Fruit fly (Drosophila melanogaster) whole organism, embryonic: ENCODE measurements around the gene shf.

Source experiments
- Asciz ChIP-seq: fragments of 200-800 bp; sonication (Bioruptor generic); optimal IDR thresholded peaks from 2 replicates; lab custom pipeline; 2017; ENCODE audit warnings: missing biosample characterization, mild to moderate bottlenecking, missing genetic modification characterization, missing genetic modification reagents
- Bteb2 ChIP-seq: fragments of 200-800 bp; sonication (Bioruptor generic); optimal IDR thresholded peaks from 2 replicates; lab custom pipeline; 2016; ENCODE audit warnings: missing biosample characterization, missing genetic modification characterization
- CG10431 ChIP-seq: fragments of 200-800 bp; sonication (Bioruptor generic); optimal IDR thresholded peaks from 3 replicates; lab custom pipeline; 2018; ENCODE audit warnings: missing biosample characterization, mild to moderate bottlenecking, missing genetic modification characterization
- CG12219 ChIP-seq: fragments of 200-800 bp; sonication (Bioruptor generic); optimal IDR thresholded peaks from 3 replicates; lab custom pipeline; 2018; ENCODE audit warnings: missing biosample characterization, mild to moderate bottlenecking, missing genetic modification characterization
- CG13287 ChIP-seq: fragments of 200-800 bp; sonication (Bioruptor generic); IDR thresholded peaks from 2 replicates; pipeline ENCODE4 v1.3.6; 2022; ENCODE audit warnings: missing biosample characterization, missing genetic modification characterization; ENCODE audit not compliant: partially characterized antibody
- CG14667 ChIP-seq: fragments of 200-800 bp; sonication (Bioruptor generic); IDR thresholded peaks from 2 replicates; pipeline ENCODE4 v1.3.6; 2022; ENCODE audit warnings: missing biosample characterization, missing genetic modification characterization
- CG14965 ChIP-seq: fragments of 200-800 bp; sonication (Bioruptor generic); optimal IDR thresholded peaks from 2 replicates; lab custom pipeline; 2016; ENCODE audit warnings: missing biosample characterization, missing genetic modification characterization, borderline replicate concordance
- CG15514 ChIP-seq: fragments of 200-800 bp; sonication (Bioruptor generic); optimal IDR thresholded peaks from 3 replicates; lab custom pipeline; 2017; ENCODE audit warnings: missing biosample characterization, missing genetic modification characterization, mild to moderate bottlenecking, moderate library complexity, missing genetic modification reagents
- CG1647 ChIP-seq: fragments of 200-800 bp; sonication (Bioruptor generic); optimal IDR thresholded peaks from 3 replicates; lab custom pipeline; 2016; ENCODE audit warnings: missing biosample characterization, missing genetic modification characterization
- CG16813 ChIP-seq: fragments of 200-800 bp; sonication (Bioruptor generic); IDR thresholded peaks from 3 replicates; pipeline ENCODE4 v1.3.6; 2022; ENCODE audit warnings: missing biosample characterization, missing genetic modification characterization; ENCODE audit not compliant: partially characterized antibody
- CG17359 ChIP-seq: fragments of 200-800 bp; sonication (Bioruptor generic); optimal IDR thresholded peaks from 3 replicates; lab custom pipeline; 2018; ENCODE audit warnings: missing biosample characterization, mild to moderate bottlenecking, missing genetic modification characterization, moderate library complexity
- CG18476 ChIP-seq: fragments of 200-800 bp; sonication (Bioruptor generic); optimal IDR thresholded peaks from 2 replicates; lab custom pipeline; 2016; ENCODE audit warnings: missing biosample characterization, mild to moderate bottlenecking, missing genetic modification characterization
- CG2129 ChIP-seq: fragments of 200-800 bp; sonication (Bioruptor generic); IDR thresholded peaks from 2 replicates; pipeline ENCODE4 v1.3.6; 2022; ENCODE audit warnings: missing biosample characterization, missing genetic modification characterization; ENCODE audit not compliant: partially characterized antibody
- CG30403 ChIP-seq: fragments of 200-800 bp; sonication (Bioruptor generic); optimal IDR thresholded peaks from 3 replicates; lab custom pipeline; 2016; ENCODE audit warnings: missing biosample characterization, missing genetic modification characterization
- CG31365 ChIP-seq: fragments of 200-800 bp; sonication (Bioruptor generic); optimal IDR thresholded peaks from 2 replicates; lab custom pipeline; 2018; ENCODE audit warnings: missing biosample characterization, mild to moderate bottlenecking, missing genetic modification characterization
- CG33213 ChIP-seq: fragments of 200-800 bp; sonication (Bioruptor generic); optimal IDR thresholded peaks from 3 replicates; lab custom pipeline; 2016; ENCODE audit warnings: missing biosample characterization, missing genetic modification characterization
- CG4404 ChIP-seq: fragments of 200-800 bp; sonication (Bioruptor generic); IDR thresholded peaks from 2 replicates; pipeline ENCODE4 v1.3.6; 2022; ENCODE audit warnings: missing biosample characterization, missing genetic modification characterization
- CG6654 ChIP-seq: fragments of 200-800 bp; sonication (Bioruptor generic); optimal IDR thresholded peaks from 2 replicates; lab custom pipeline; 2017; ENCODE audit warnings: missing biosample characterization, mild to moderate bottlenecking, missing genetic modification characterization
- CG9437 ChIP-seq: fragments of 200-800 bp; sonication (Bioruptor generic); optimal IDR thresholded peaks from 2 replicates; lab custom pipeline; 2018; ENCODE audit warnings: missing biosample characterization, mild to moderate bottlenecking, missing genetic modification characterization
- CoRest ChIP-seq: fragments of 200-800 bp; sonication (Bioruptor generic); optimal IDR thresholded peaks from 3 replicates; lab custom pipeline; 2018; ENCODE audit warnings: missing biosample characterization, mild to moderate bottlenecking, missing genetic modification characterization, moderate library complexity
- Dip3 ChIP-seq: fragments of 200-800 bp; sonication (Bioruptor generic); optimal IDR thresholded peaks from 3 replicates; lab custom pipeline; 2016; ENCODE audit warnings: missing biosample characterization, missing genetic modification characterization
- Doc2 ChIP-seq: fragments of 200-800 bp; sonication (Bioruptor generic); IDR thresholded peaks from 2 replicates; pipeline ENCODE4 v1.3.6; 2022; ENCODE audit warnings: missing biosample characterization, missing genetic modification characterization
- E2f2 ChIP-seq: fragments of 200-800 bp; sonication (Bioruptor generic); IDR thresholded peaks from 2 replicates; pipeline ENCODE4 v1.3.6; 2022; ENCODE audit warnings: missing biosample characterization, missing genetic modification characterization
- ERR ChIP-seq: fragments of 200-800 bp; sonication (Bioruptor generic); optimal IDR thresholded peaks from 2 replicates; lab custom pipeline; 2016; ENCODE audit warnings: missing biosample characterization, missing genetic modification characterization
- HLH4C ChIP-seq: fragments of 200-800 bp; sonication (Bioruptor generic); IDR thresholded peaks from 3 replicates; pipeline ENCODE4 v1.3.6; 2022; ENCODE audit warnings: missing biosample characterization, missing genetic modification characterization; ENCODE audit not compliant: partially characterized antibody
- HLHmδ ChIP-seq: fragments of 200-800 bp; sonication (Bioruptor generic); optimal IDR thresholded peaks from 2 replicates; lab custom pipeline; 2018; ENCODE audit warnings: missing biosample characterization, mild to moderate bottlenecking, missing genetic modification characterization, moderate library complexity
- Hand ChIP-seq: fragments of 200-800 bp; sonication (Bioruptor generic); optimal IDR thresholded peaks from 2 replicates; lab custom pipeline; 2017; ENCODE audit warnings: mild to moderate bottlenecking, missing biosample characterization, missing genetic modification reagents, missing genetic modification characterization
- Mad ChIP-seq: fragments of 200-800 bp; sonication (Bioruptor generic); optimal IDR thresholded peaks from 2 replicates; lab custom pipeline; 2016; ENCODE audit warnings: missing biosample characterization, missing genetic modification characterization
- Max ChIP-seq: fragments of 200-800 bp; sonication (Bioruptor generic); optimal IDR thresholded peaks from 2 replicates; lab custom pipeline; 2016; ENCODE audit warnings: missing biosample characterization, mild to moderate bottlenecking, missing genetic modification characterization
- Pdp1 ChIP-seq, 2 experiments: fragments of 200-800 bp; sonication (Bioruptor generic); optimal IDR thresholded peaks; 3 replicates each; lab custom pipeline; 2016; ENCODE audit warnings: missing biosample characterization in 2 of 2, missing genetic modification characterization in 2 of 2, mild to moderate bottlenecking in 1 of 2, moderate library complexity in 1 of 2
- caup ChIP-seq: fragments of 200-800 bp; sonication (Bioruptor generic); optimal IDR thresholded peaks from 3 replicates; lab custom pipeline; 2017; ENCODE audit warnings: missing biosample characterization, mild to moderate bottlenecking, missing genetic modification characterization, moderate library complexity; ENCODE audit not compliant: severe bottlenecking
- chm ChIP-seq: fragments of 200-800 bp; sonication (Bioruptor generic); IDR thresholded peaks from 2 replicates; pipeline ENCODE4 v1.3.6; 2022; ENCODE audit warnings: missing biosample characterization, missing genetic modification characterization
- fd96Cb ChIP-seq: fragments of 200-800 bp; sonication (Bioruptor generic); optimal IDR thresholded peaks from 2 replicates; lab custom pipeline; 2018; ENCODE audit warnings: missing biosample characterization, mild to moderate bottlenecking, missing genetic modification characterization, moderate library complexity
- fu2 ChIP-seq: fragments of 200-800 bp; sonication (Bioruptor generic); optimal IDR thresholded peaks from 2 replicates; lab custom pipeline; 2016; ENCODE audit warnings: missing biosample characterization, missing genetic modification characterization
- gcm ChIP-seq: fragments of 200-800 bp; sonication (Bioruptor generic); optimal IDR thresholded peaks from 2 replicates; lab custom pipeline; 2019; ENCODE audit warnings: missing biosample characterization, mild to moderate bottlenecking, missing genetic modification characterization, moderate library complexity
- grau ChIP-seq: fragments of 200-800 bp; optimal IDR thresholded peaks from 3 replicates; lab custom pipeline; 2019; ENCODE audit warnings: missing biosample characterization, mild to moderate bottlenecking, missing genetic modification characterization, moderate library complexity
- hkb ChIP-seq, 2 experiments: fragments of 200-800 bp in 1 of 2; fragments of >200 bp in 1 of 2; sonication (Bioruptor generic) in 1 of 2; IDR thresholded peaks in 1 of 2; optimal IDR thresholded peaks in 1 of 2; 2 replicates each; pipeline versions ENCODE4 v1.3.6 to Lab custom; 2017 to 2022; ENCODE audit warnings: missing biosample characterization in 1 of 2, missing genetic modification characterization in 1 of 2
- kah ChIP-seq: fragments of 200-800 bp; sonication (Bioruptor generic); optimal IDR thresholded peaks from 2 replicates; lab custom pipeline; 2018; ENCODE audit warnings: missing biosample characterization, mild to moderate bottlenecking, missing genetic modification characterization
- ken ChIP-seq: fragments of 200-800 bp; sonication (Bioruptor generic); IDR thresholded peaks from 3 replicates; pipeline ENCODE4 v1.3.6; 2022; ENCODE audit warnings: missing biosample characterization, missing genetic modification characterization
- lbe ChIP-seq: fragments of 200-800 bp; sonication (Bioruptor generic); optimal IDR thresholded peaks from 2 replicates; lab custom pipeline; 2016; ENCODE audit warnings: missing biosample characterization, mild to moderate bottlenecking, missing genetic modification characterization
- mirr ChIP-seq: fragments of 200-800 bp; sonication (Bioruptor generic); optimal IDR thresholded peaks from 3 replicates; lab custom pipeline; 2018; ENCODE audit warnings: missing biosample characterization, mild to moderate bottlenecking, missing genetic modification characterization
- odd ChIP-seq: fragments of 200-800 bp; sonication (Bioruptor generic); optimal IDR thresholded peaks from 2 replicates; lab custom pipeline; 2017; ENCODE audit warnings: missing biosample characterization, mild to moderate bottlenecking, missing genetic modification characterization
- sens-2 ChIP-seq: fragments of 200-800 bp; sonication (Bioruptor generic); IDR thresholded peaks from 2 replicates; pipeline ENCODE4 v1.3.6; 2022; ENCODE audit warnings: missing biosample characterization, missing genetic modification characterization
- seq ChIP-seq: fragments of 200-800 bp; sonication (Bioruptor generic); IDR thresholded peaks from 2 replicates; pipeline ENCODE4 v1.3.6; 2022; ENCODE audit warnings: missing biosample characterization, missing genetic modification characterization
- sim ChIP-seq: fragments of 200-800 bp; sonication (Bioruptor generic); IDR thresholded peaks from 2 replicates; pipeline ENCODE4 v1.3.6; 2022; ENCODE audit warnings: missing biosample characterization, missing genetic modification characterization
- slbo ChIP-seq: fragments of 200-800 bp; sonication (Bioruptor generic); IDR thresholded peaks from 2 replicates; pipeline ENCODE4 v1.3.6; 2022; ENCODE audit warnings: missing biosample characterization, missing genetic modification characterization
- toy ChIP-seq: fragments of 200-800 bp; sonication (Bioruptor generic); IDR thresholded peaks from 2 replicates; pipeline ENCODE4 v1.3.6; 2022; ENCODE audit warnings: missing biosample characterization, missing genetic modification characterization
- ttk ChIP-seq: fragments of 200-800 bp; sonication (Bioruptor generic); IDR thresholded peaks from 2 replicates; pipeline ENCODE4 v2.1.2; 2022; ENCODE audit warnings: missing biosample characterization, missing genetic modification characterization
- tx ChIP-seq: fragments of 200-800 bp; sonication (Bioruptor generic); optimal IDR thresholded peaks from 2 replicates; lab custom pipeline; 2016; ENCODE audit warnings: missing biosample characterization, missing genetic modification characterization
- zen ChIP-seq: fragments of 200-800 bp; sonication (Bioruptor generic); optimal IDR thresholded peaks from 3 replicates; lab custom pipeline; 2018; ENCODE audit warnings: missing biosample characterization, mild to moderate bottlenecking, missing genetic modification characterization, moderate library complexity

The shf gene

DNA sequence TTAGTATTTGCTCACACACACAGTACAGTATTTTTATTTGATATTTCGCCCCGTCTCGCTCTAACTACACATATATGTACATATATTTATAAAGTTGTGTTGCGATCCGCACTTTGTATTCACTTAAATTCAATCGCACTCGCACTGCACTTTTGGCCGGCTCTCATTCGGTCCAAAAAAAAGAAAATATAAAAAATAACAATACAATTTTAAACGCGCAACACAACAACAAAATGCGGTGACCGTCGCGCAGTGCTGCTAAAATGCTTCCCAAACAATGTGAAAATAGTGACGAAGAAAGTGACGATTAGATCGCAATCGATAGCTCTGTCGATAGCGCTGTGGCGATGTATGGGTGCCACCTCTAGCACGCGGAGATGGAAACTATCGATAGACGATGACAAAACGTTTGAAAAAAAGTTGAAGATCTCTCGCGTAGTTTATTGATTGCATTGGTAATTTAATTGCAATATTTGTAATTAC, 23.9 kb upstream of the shf start, which contains the start of the genes C3G and pod1 (continued):
- TF ChIP-seq CG10431: no peak
- no peak for TF ChIP-seq Bteb2
- peak; percentile 71 for TF ChIP-seq CG33213 (GFP tag; lab: Kevin White, UChicago)
- TF ChIP-seq sens-2 (GFP tag; lab: Robert Waterston, UW): no peak
- no peak for TF ChIP-seq CG9437 (GFP tag; lab: Kevin White, UChicago)
- TF ChIP-seq CG18476 (GFP tag; lab: Kevin White, UChicago): no peak
- no peak for TF ChIP-seq CG17359
- no peak for TF ChIP-seq kah (GFP tag; lab: Kevin White, UChicago)
- TF ChIP-seq mirr (GFP tag; lab: Kevin White, UChicago): peak; percentile 15
- no peak for TF ChIP-seq gcm
- TF ChIP-seq zen (tag; lab: Kevin White, UChicago): no peak
- no peak for TF ChIP-seq chm (GFP tag; lab: Robert Waterston, UW)
- TF ChIP-seq HLHmδ: peak; percentile 1
- no peak for TF ChIP-seq ttk (GFP tag; lab: Robert Waterston, UW)
- TF ChIP-seq CG13287 (GFP tag; lab: Robert Waterston, UW): peak; percentile 96
- peak; percentile 50 for TF ChIP-seq Max (GFP tag; lab: Kevin White, UChicago)
- TF ChIP-seq CG16813 (GFP tag; lab: Robert Waterston, UW): peak; percentile 99
- no peak for TF ChIP-seq sim
- peak; percentile 6 for TF ChIP-seq ERR (GFP tag; lab: Kevin White, UChicago)
- peak; percentile 30 for TF ChIP-seq CoRest (tag; lab: Kevin White, UChicago)
- TF ChIP-seq Hand: peak; percentile 14
- TF ChIP-seq seq (GFP tag; lab: Robert Waterston, UW): no peak
- peak; percentile 67 for TF ChIP-seq CG15514 (GFP tag; lab: Kevin White, UChicago)
- peak; percentile 39 for TF ChIP-seq CG1647
- TF ChIP-seq Doc2: no peak
- peak; percentile 85 for TF ChIP-seq CG2129
- peak; percentile 21 for TF ChIP-seq Mad (GFP tag; lab: Kevin White, UChicago)
- TF ChIP-seq caup (GFP tag; lab: Kevin White, UChicago): peak; percentile 7
- TF ChIP-seq tx (GFP tag; lab: Kevin White, UChicago): no peak
- no peak for TF ChIP-seq CG31365 (tag; lab: Kevin White, UChicago)
- peak; percentile 31 for TF ChIP-seq fu2
- no peak for TF ChIP-seq toy (GFP tag; lab: Robert Waterston, UW)
- peak; percentile 62 for TF ChIP-seq slbo (GFP tag; lab: Robert Waterston, UW)
- TF ChIP-seq ken (GFP tag; lab: Robert Waterston, UW): peak; percentile 61; the same call in 2 of the 3 replicates
- TF ChIP-seq lbe (GFP tag; lab: Kevin White, UChicago): peak; percentile 32
- no peak for TF ChIP-seq CG4404 (GFP tag; lab: Robert Waterston, UW)
- TF ChIP-seq E2f2 (GFP tag; lab: Robert Waterston, UW): peak; percentile 78
- TF ChIP-seq CG6654 (GFP tag; lab: Kevin White, UChicago): no peak
- peak; percentile 11 for TF ChIP-seq CG30403 (GFP tag; lab: Kevin White, UChicago)
- no peak for TF ChIP-seq CG14965
- TF ChIP-seq hkb (optimal IDR thresholded peaks at IDR 0.05; lab: Kevin White, UChicago): no peak
- no peak for TF ChIP-seq hkb (GFP tag; IDR thresholded peaks at IDR 0.05; lab: Robert Waterston, UW)
- TF ChIP-seq Dip3 (GFP tag; lab: Kevin White, UChicago): peak; percentile 6
- no peak for TF ChIP-seq Asciz (GFP tag; lab: Kevin White, UChicago)
- TF ChIP-seq CG12219 (GFP tag; lab: Kevin White, UChicago): no peak
- peak; percentile 14 to 68 for TF ChIP-seq Pdp1 (GFP tag; optimal IDR thresholded peaks at IDR 0.05; lab: Kevin White, UChicago)
- peak; percentile 40 for TF ChIP-seq grau (tag; lab: Kevin White, UChicago)
- TF ChIP-seq fd96Cb (tag; lab: Kevin White, UChicago): no peak
- TF ChIP-seq HLH4C: peak; percentile 98
- TF ChIP-seq odd (GFP tag; lab: Kevin White, UChicago): no peak
- no peak for TF ChIP-seq CG14667 (GFP tag; lab: Robert Waterston, UW)
